Worm (Caenorhabditis elegans): Measurements from ENCODE around the gene C25E10.12.
A peak's percentile ranks its signal among the peaks of the same experiment; 100 is the strongest.

The C25E10.12 gene

DNA sequence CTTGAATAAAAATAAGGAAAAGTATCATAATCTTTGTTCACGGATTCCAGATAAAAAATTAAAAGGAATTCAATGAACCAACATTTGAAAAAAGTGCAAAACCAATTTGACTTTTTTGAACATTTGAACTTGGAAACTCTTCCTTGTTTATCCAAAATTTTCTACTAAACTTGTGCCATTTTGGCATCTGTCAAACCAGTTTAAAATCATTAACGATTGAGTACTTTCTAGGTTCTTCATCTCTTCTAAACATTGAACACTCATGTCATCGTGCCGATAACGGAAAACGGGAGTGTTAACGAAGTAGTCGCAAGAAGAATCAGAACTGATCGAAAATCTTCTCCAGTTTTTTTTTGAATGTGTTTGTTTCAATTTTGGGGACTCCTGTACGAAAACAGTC is 22.0 kb upstream of the C25E10.12 start:
- TF ChIP-seq sma-3 (GFP tag; optimal IDR thresholded peaks at IDR 0.05) (peak; percentile 17), ZK546.5 (tag; optimal IDR thresholded peaks at IDR 0.05) (no peak), sma-9 (GFP tag; optimal IDR thresholded peaks at IDR 0.05) (peak; percentile 68), sma-9 (tag; optimal IDR thresholded peaks at IDR 0.05) (no peak)

DNA sequence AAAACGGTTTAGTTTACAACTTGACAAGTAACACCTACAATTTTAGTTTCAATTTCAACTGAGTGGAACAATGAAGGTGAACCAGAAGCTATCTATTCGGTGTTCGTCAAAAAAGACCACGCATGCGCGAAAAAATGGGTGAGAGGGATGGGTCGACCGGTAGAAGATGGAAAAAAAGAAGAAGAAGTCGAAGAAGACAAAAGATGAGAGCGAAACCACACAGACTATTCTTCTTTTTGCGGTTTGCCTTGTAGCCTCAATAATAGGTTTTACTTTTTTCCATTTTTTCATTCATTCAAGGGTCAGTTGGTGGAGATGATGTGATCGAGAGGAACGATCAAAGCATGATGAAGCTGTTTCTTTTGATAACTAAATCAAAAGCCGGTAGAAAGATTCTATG is 20.1 kb upstream of the C25E10.12 start:
- TF ChIP-seq snpc-4 (tag; optimal IDR thresholded peaks at IDR 0.05) (no peak), dmd-4 (tag; optimal IDR thresholded peaks at IDR 0.05) (no peak), nhr-77 (tag; optimal IDR thresholded peaks at IDR 0.05) (no peak), nhr-23 (tag; optimal IDR thresholded peaks at IDR 0.05) (no peak), unc-62 (GFP tag; optimal IDR thresholded peaks at IDR 0.05) (no peak), lsy-2 (tag; optimal IDR thresholded peaks at IDR 0.05) (no peak), ztf-4 (tag; optimal IDR thresholded peaks at IDR 0.05) (no peak), ztf-1 (GFP tag; conservative IDR thresholded peaks at IDR 0.05) (no peak), nhr-11 (tag; optimal IDR thresholded peaks at IDR 0.05) (no peak), lin-13 (GFP tag; optimal IDR thresholded peaks at IDR 0.05) (no peak), elt-3 (tag; optimal IDR thresholded peaks at IDR 0.05) (no peak), unc-55 (GFP tag; optimal IDR thresholded peaks at IDR 0.05) (no peak)

DNA sequence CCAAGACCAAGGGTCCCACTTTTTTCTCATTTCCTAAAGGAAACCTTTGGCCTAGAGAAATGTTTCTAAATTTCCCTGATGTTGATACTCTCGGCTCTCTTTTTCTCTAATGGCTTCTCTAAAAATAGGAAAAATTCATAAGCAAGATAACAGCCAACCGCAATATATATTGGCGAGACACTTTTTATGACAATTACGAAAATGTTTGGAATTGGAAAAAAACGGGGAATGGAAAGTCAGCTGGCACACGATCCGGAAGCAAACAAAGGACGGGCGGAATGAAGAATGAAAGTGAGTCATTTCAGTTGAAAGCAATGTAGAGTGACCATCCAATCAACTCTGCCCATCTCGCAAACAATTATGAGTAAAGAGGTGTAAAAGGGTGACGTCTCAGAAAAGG is 19.2 kb upstream of the C25E10.12 start:
- peak; percentile 21 for TF ChIP-seq crh-2 (tag; optimal IDR thresholded peaks at IDR 0.05)
- no peak for TF ChIP-seq nhr-77 (tag; optimal IDR thresholded peaks at IDR 0.05)
- TF ChIP-seq F13H6.1 (tag; optimal IDR thresholded peaks at IDR 0.05) = peak; percentile 22
- no peak for TF ChIP-seq lin-13 (GFP tag; optimal IDR thresholded peaks at IDR 0.05)
- peak; percentile 61 for TF ChIP-seq fos-1 (tag; optimal IDR thresholded peaks at IDR 0.05)
- no peak for TF ChIP-seq nhr-10 (tag; optimal IDR thresholded peaks at IDR 0.05)

DNA sequence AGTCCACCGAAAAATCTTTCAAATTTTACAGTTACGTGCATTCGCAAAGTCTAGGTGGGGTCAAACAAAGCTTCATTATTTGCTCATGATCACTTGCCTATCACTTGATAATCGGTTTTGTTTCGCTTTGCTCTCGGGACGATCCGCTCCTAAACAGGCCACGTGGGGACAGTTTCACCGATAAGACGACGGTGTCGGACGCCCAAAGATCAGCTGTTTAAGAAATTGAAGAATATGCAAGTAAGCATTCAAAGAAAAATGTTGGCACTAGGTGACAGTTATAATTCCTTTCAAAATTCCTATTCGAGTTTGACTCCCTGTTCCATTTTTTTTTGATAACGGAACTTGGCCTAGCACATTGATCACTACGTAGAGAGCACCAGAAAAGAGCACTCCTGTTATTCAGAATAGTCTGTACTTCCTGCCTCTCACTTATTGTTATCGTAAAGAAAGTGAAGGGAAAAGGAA is 17.8 kb upstream of the C25E10.12 start:
- TF ChIP-seq mdl-1 (tag; optimal IDR thresholded peaks at IDR 0.05) = peak in 1 of 2 experiments; percentile 51
- TF ChIP-seq gmeb-1 (tag; optimal IDR thresholded peaks at IDR 0.05) = peak; percentile 39
- no peak for TF ChIP-seq elt-1 (tag; optimal IDR thresholded peaks at IDR 0.05)
- no peak for TF ChIP-seq lsy-2 (tag; optimal IDR thresholded peaks at IDR 0.05)
- peak; percentile 51 for TF ChIP-seq crh-2 (tag; optimal IDR thresholded peaks at IDR 0.05)
- peak; percentile 79 for TF ChIP-seq F13H6.1 (tag; optimal IDR thresholded peaks at IDR 0.05)
- peak; percentile 72 for TF ChIP-seq fos-1 (tag; optimal IDR thresholded peaks at IDR 0.05)
- TF ChIP-seq sma-9 (GFP tag; optimal IDR thresholded peaks at IDR 0.05) = peak; percentile 88
- no peak for TF ChIP-seq sma-9 (tag; optimal IDR thresholded peaks at IDR 0.05)
- peak; percentile 53 for TF ChIP-seq nhr-129 (tag; optimal IDR thresholded peaks at IDR 0.05)

DNA sequence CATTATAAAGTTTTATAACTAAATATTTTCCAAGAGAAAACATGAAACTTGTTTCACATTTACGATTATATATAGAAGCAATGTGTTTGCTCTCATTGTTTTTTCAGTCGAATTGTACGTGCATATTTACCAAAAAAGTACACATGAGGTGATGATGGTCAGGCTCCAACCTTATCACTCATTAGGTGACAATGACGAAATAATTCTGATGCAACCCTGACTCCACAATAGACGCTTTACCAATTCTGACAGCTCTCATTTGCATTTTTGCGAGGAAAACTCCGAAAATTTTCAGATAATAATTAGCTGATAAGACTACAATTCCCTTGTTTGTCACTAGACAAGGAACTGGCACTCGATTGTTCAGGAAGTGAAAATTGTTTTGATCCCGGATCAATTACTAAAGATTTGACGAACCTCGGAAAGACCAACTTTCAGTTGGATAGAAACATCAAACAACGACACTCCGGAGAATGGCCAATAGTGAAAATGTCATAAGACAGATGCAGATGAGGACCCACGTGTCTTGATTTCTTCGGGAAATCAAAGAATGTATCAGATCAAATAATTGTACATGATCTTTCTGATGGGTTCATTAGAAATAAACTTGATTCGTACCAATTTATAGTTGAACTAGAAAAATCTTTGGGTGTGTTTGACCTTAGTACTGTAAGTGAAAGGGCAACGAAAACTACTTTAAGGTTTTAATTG is 16.7 kb upstream of the C25E10.12 start:
- TF ChIP-seq mab-5 (tag; optimal IDR thresholded peaks at IDR 0.05) (no peak), snpc-4 (tag; optimal IDR thresholded peaks at IDR 0.05) (no peak), lin-13 (GFP tag; optimal IDR thresholded peaks at IDR 0.05) (no peak), nhr-25 (tag; optimal IDR thresholded peaks at IDR 0.05) (peak; percentile 12), skn-1 (tag; optimal IDR thresholded peaks at IDR 0.05) (peak; percentile 42), nhr-12 (tag; optimal IDR thresholded peaks at IDR 0.05) (no peak), ama-1 (optimal IDR thresholded peaks at IDR 0.05) (no peak), zag-1 (tag; optimal IDR thresholded peaks at IDR 0.05) (no peak), ztf-1 (GFP tag; conservative IDR thresholded peaks at IDR 0.05) (no peak), nhr-237 (tag; optimal IDR thresholded peaks at IDR 0.05) (no peak), nhr-6 (tag; optimal IDR thresholded peaks at IDR 0.05) (no peak), nhr-23 (tag; optimal IDR thresholded peaks at IDR 0.05) (no peak), mbf-1 (tag; optimal IDR thresholded peaks at IDR 0.05) (no peak), mdl-1 (tag; optimal IDR thresholded peaks at IDR 0.05) (peak in 1 of 2 experiments; percentile 10), ztf-11 (tag; optimal IDR thresholded peaks at IDR 0.05) (no peak), lin-39 (tag; optimal IDR thresholded peaks at IDR 0.05) (no peak), crh-2 (tag; optimal IDR thresholded peaks at IDR 0.05) (peak; percentile 9), F13H6.1 (tag; optimal IDR thresholded peaks at IDR 0.05) (peak; percentile 57), ZK546.5 (tag; optimal IDR thresholded peaks at IDR 0.05) (no peak), sma-9 (GFP tag; optimal IDR thresholded peaks at IDR 0.05) (peak; percentile 48), sma-9 (tag; optimal IDR thresholded peaks at IDR 0.05) (no peak), nhr-129 (tag; optimal IDR thresholded peaks at IDR 0.05) (peak; percentile 64), lsy-2 (tag; optimal IDR thresholded peaks at IDR 0.05) (no peak), nhr-10 (tag; optimal IDR thresholded peaks at IDR 0.05) (no peak), egl-27 (tag; optimal IDR thresholded peaks at IDR 0.05) (peak; percentile 3), ceh-82 (tag; optimal IDR thresholded peaks at IDR 0.05) (no peak), aly-2 (tag; optimal IDR thresholded peaks at IDR 0.05) (no peak), sma-3 (GFP tag; optimal IDR thresholded peaks at IDR 0.05) (no peak), unc-55 (GFP tag; optimal IDR thresholded peaks at IDR 0.05) (no peak), Y55F3AM.14 (GFP tag; optimal IDR thresholded peaks at IDR 0.05) (no peak), fos-1 (tag; optimal IDR thresholded peaks at IDR 0.05) (peak; percentile 83), gmeb-1 (tag; optimal IDR thresholded peaks at IDR 0.05) (peak; percentile 18), ztf-4 (tag; optimal IDR thresholded peaks at IDR 0.05) (no peak), R02D3.7 (tag; optimal IDR thresholded peaks at IDR 0.05) (no peak), peb-1 (tag; optimal IDR thresholded peaks at IDR 0.05) (no peak), C34F6.9 (tag; optimal IDR thresholded peaks at IDR 0.05) (no peak), unc-62 (GFP tag; optimal IDR thresholded peaks at IDR 0.05) (no peak)
